Worm (Caenorhabditis elegans): ENCODE measurements around the gene T06A10.106.
A peak's percentile ranks its signal among the peaks of the same experiment; 100 is the strongest.

T06A10.106 gene

DNA sequence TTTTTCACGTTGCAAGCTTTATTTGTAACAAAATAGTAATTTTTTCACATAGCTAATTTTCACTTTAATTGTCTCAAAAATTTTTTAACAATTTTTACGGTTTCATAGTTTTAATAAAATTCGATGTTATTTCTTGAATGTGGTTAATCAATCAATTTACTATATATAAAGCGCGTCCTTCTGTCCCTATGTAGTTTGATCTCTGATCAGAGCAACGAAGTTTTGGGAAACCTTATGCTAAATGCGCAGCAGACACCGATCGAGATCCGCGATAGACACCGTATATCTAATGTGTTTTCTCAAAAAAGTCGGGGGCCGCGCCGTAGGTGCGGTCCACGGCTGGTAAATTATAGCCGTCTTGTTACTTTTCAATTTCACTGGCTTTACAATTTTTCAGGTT is 19.8 kb upstream of the T06A10.106 start:
- TF ChIP-seq unc-62 (GFP tag; optimal IDR thresholded peaks at IDR 0.05) (no peak), sptf-1 (tag; optimal IDR thresholded peaks at IDR 0.05) (no peak), ceh-8 (GFP tag; optimal IDR thresholded peaks at IDR 0.05) (no peak), dsc-1 (tag; optimal IDR thresholded peaks at IDR 0.05) (no peak), fos-1 (tag; optimal IDR thresholded peaks at IDR 0.05) (no peak), C16A3.4 (tag; optimal IDR thresholded peaks at IDR 0.05) (no peak), fkh-8 (tag; optimal IDR thresholded peaks at IDR 0.05) (no peak)

DNA sequence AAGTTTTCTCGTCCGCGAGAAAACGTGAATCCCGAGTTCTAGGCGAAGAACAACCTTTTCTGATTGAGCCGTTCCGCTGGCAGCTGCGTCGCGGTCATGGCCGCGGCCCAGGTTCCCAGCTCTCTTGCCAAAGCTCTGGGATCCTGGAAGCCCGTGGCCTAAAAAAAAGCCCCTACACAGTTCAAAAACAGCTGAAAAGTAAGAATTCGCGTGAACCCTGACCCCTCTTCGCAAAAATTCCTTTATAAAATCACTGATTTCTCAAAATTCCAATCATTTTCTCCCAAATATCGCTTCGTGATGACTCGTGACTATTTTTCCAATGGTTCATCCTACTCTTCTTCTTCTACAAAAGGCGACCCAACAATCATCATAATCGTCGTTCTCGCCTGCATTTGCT is 1.6 kb downstream of the T06A10.106 start, which contains the start of gene T06A10.107:
T06A10.107 (plus strand) TSS at position 301 of the 400 bp plus-strand sequence.
- TF ChIP-seq ceh-63 (GFP tag; optimal IDR thresholded peaks at IDR 0.05): no peak

DNA sequence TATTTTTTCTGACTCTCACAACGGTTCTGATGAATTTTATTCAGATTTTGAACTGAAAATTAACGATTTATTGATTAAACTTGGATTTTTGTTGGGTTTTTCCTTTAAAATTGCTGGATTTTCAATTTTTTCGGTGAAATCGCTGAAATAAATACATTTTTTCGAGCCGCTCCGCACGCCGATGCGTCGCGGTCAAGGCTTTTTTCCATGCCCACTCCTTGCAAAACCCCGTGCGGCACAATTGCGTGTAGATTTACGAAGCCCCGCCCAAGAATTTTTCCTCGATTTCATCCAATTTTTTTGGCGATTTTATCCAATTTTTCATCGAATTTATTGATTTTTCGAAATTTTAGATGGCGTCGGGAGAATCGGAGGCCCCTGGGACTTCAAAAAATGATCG is 3.3 kb downstream of the T06A10.106 start, which contains the start of gene gtsf-1:
gtsf-1 (plus strand) TSS at position 354 of the 400 bp plus-strand sequence.
- TF ChIP-seq F16B12.6 (tag; optimal IDR thresholded peaks at IDR 0.05) (peak; percentile 64), sox-4 (tag; optimal IDR thresholded peaks at IDR 0.05) (peak; percentile 26), lin-15B (tag; optimal IDR thresholded peaks at IDR 0.05) (peak; percentile 83), grh-1 (GFP tag; IDR thresholded peaks at IDR 0.05) (peak; percentile 39; the same call in 1 of the 2 replicates), lin-13 (GFP tag; optimal IDR thresholded peaks at IDR 0.05) (peak; percentile 71), lin-35 (GFP tag; optimal IDR thresholded peaks at IDR 0.05) (peak; percentile 74 to 85), C34B4.2 (tag; optimal IDR thresholded peaks at IDR 0.05) (no peak), vab-15 (tag; optimal IDR thresholded peaks at IDR 0.05) (no peak), ceh-88 (GFP tag; IDR thresholded peaks at IDR 0.05) (no peak), egl-27 (tag; optimal IDR thresholded peaks at IDR 0.05) (no peak), zag-1 (tag; optimal IDR thresholded peaks at IDR 0.05) (no peak), nhr-47 (tag; optimal IDR thresholded peaks at IDR 0.05) (peak; percentile 81), nhr-90 (tag; optimal IDR thresholded peaks at IDR 0.05; ENCODE audit: poor library complexity) (peak; percentile 77), mdl-1 (tag; optimal IDR thresholded peaks at IDR 0.05) (peak in 1 of 2 experiments; percentile 7), ets-5 (GFP tag; IDR thresholded peaks at IDR 0.05) (no peak), tlp-1 (tag; optimal IDR thresholded peaks at IDR 0.05) (no peak), blmp-1 (tag; optimal IDR thresholded peaks at IDR 0.05) (peak; percentile 49), lin-39 (tag; optimal IDR thresholded peaks at IDR 0.05) (peak; percentile 55), nhr-19 (GFP tag; conservative IDR thresholded peaks at IDR 0.05) (peak; percentile 70), ama-1 (optimal IDR thresholded peaks at IDR 0.05) (no peak), elt-3 (tag; optimal IDR thresholded peaks at IDR 0.05) (peak in 1 of 6 experiments; percentile 7), ztf-11 (tag; optimal IDR thresholded peaks at IDR 0.05) (peak in 1 of 2 experiments; percentile 44), pag-3 (tag; optimal IDR thresholded peaks at IDR 0.05; ENCODE audit: borderline replicate concordance, insufficient read depth) (no peak), isw-1 (GFP tag; IDR thresholded peaks at IDR 0.05) (peak; percentile 83), mep-1 (tag; optimal IDR thresholded peaks at IDR 0.05) (peak; percentile 51), xbp-1 (tag; optimal IDR thresholded peaks at IDR 0.05) (peak; percentile 74), egl-13 (tag; optimal IDR thresholded peaks at IDR 0.05) (no peak), ces-1 (GFP tag; optimal IDR thresholded peaks at IDR 0.05) (no peak), nhr-20 (tag; optimal IDR thresholded peaks at IDR 0.05) (peak; percentile 72), ceh-82 (tag; optimal IDR thresholded peaks at IDR 0.05) (peak; percentile 83 to 91 (median 83)), lin-14 (GFP tag; optimal IDR thresholded peaks at IDR 0.05) (no peak), nhr-11 (tag; optimal IDR thresholded peaks at IDR 0.05) (peak; percentile 7), rnt-1 (tag; optimal IDR thresholded peaks at IDR 0.05) (peak; percentile 92), snu-23 (GFP tag; optimal IDR thresholded peaks at IDR 0.05) (peak; percentile 86), nhr-77 (tag; optimal IDR thresholded peaks at IDR 0.05) (peak; percentile 47), efl-3 (GFP tag; optimal IDR thresholded peaks at IDR 0.05) (no peak), fos-1 (tag; optimal IDR thresholded peaks at IDR 0.05) (peak; percentile 40), mab-9 (GFP tag; IDR thresholded peaks at IDR 0.05) (no peak), tbx-2 (tag; optimal IDR thresholded peaks at IDR 0.05) (peak; percentile 81), C16A3.4 (tag; optimal IDR thresholded peaks at IDR 0.05) (peak; percentile 76), lir-3 (tag; optimal IDR thresholded peaks at IDR 0.05; ENCODE audit: poor library complexity) (no peak), jun-1 (tag; optimal IDR thresholded peaks at IDR 0.05) (peak; percentile 74), irx-1 (tag; optimal IDR thresholded peaks at IDR 0.05) (peak; percentile 48)
